Fruit fly (Drosophila melanogaster): ENCODE results near the gene Mst87F.

Gene Mst87F

DNA sequence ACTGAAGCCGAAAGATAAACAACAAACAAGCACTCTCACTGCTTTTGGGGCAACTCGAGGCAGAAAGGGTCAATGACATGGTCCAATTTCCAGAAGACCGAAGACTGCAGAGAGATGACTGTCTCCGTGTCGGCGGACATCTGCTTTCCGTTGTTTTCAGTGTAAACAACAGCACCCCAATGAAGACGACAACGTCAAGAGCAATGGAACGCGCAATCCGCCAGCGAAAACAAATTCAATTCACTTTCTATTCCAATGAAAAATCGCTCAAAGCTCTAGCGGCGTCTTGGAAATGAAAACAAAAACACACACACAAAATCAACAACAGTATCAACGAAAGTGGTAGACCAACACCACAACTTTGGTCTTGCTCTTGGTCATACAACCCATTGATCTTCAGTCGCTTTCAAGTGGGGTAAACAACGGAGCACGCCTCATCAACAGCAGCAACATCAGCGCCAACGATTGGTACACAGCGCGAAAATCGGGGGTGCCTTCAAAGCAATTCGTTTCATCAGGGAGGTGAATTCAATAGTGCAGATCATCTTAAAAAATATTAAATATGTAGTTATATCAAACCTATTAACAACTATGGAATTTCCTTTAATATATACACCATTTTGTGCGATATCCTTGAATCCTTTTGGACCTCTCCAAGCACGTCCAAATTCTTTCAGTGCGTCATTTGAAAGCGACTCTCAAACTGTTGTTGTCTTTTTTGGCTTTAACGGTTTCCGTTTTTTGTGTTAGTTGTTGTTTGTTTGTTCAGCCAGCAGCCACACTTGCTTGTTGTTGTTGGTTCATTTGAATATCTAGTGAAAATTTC, 10.1 kb downstream of the Mst87F start (continued):
- TF ChIP-seq tio (GFP tag; optimal IDR thresholded peaks at IDR 0.05) (peak; percentile 49), salm (tag; optimal IDR thresholded peaks at IDR 0.05) (peak; percentile 31), CG13894 (tag; optimal IDR thresholded peaks at IDR 0.05) (no peak), CG6683 (GFP tag; optimal IDR thresholded peaks at IDR 0.05) (no peak), dpn (GFP tag; optimal IDR thresholded peaks at IDR 0.05) (peak in 1 of 2 experiments; percentile 42), CG18262 (tag; optimal IDR thresholded peaks at IDR 0.05) (peak; percentile 86), CG1233 (GFP tag; optimal IDR thresholded peaks at IDR 0.05) (peak; percentile 4), D (optimal IDR thresholded peaks at IDR 0.05) (no peak), D (GFP tag; optimal IDR thresholded peaks at IDR 0.05) (peak; percentile 74), CG1602 (GFP tag; optimal IDR thresholded peaks at IDR 0.05) (peak; percentile 29), CG31388 (GFP tag; optimal IDR thresholded peaks at IDR 0.05) (no peak), CG6254 (GFP tag; optimal IDR thresholded peaks at IDR 0.05) (peak; percentile 42), Usf (GFP tag; optimal IDR thresholded peaks at IDR 0.05) (peak; percentile 7), NK7.1 (GFP tag; optimal IDR thresholded peaks at IDR 0.05) (no peak), Dbx (GFP tag; IDR thresholded peaks at IDR 0.05) (no peak), sc (optimal IDR thresholded peaks at IDR 0.05) (no peak), sc (GFP tag; optimal IDR thresholded peaks at IDR 0.05) (peak; percentile 78), Fer2 (tag; optimal IDR thresholded peaks at IDR 0.05) (no peak), fd3F (GFP tag; optimal IDR thresholded peaks at IDR 0.05) (no peak), CG2120 (GFP tag; optimal IDR thresholded peaks at IDR 0.05) (no peak), esg (GFP tag; conservative IDR thresholded peaks at IDR 0.05) (peak; percentile 39), bab2 (GFP tag; optimal IDR thresholded peaks at IDR 0.05) (no peak), CG4617 (GFP tag; optimal IDR thresholded peaks at IDR 0.05; ENCODE audit: borderline replicate concordance) (no peak), crc (GFP tag; optimal IDR thresholded peaks at IDR 0.05) (no peak), gsb-n (tag; optimal IDR thresholded peaks at IDR 0.05) (peak; percentile 60), MBD-R2 (GFP tag; IDR thresholded peaks at IDR 0.05) (no peak), CG17568 (GFP tag; optimal IDR thresholded peaks at IDR 0.05) (no peak), CG11456 (GFP tag; IDR thresholded peaks at IDR 0.05) (0 out of 3 replicates have a peak, but pooled peaks have one; percentile 16), klu (GFP tag; IDR thresholded peaks at IDR 0.05) (no peak), CG2889 (GFP tag; IDR thresholded peaks at IDR 0.05) (no peak), CG31224 (GFP tag; IDR thresholded peaks at IDR 0.05) (no peak), CG6765 (GFP tag; optimal IDR thresholded peaks at IDR 0.05) (no peak), CG18619 (GFP tag; optimal IDR thresholded peaks at IDR 0.05) (peak; percentile 42), dan (GFP tag; IDR thresholded peaks at IDR 0.05) (no peak), Rfx (GFP tag; IDR thresholded peaks at IDR 0.05) (no peak), Scr (GFP tag; IDR thresholded peaks at IDR 0.05; ENCODE audit: partially characterized antibody) (no peak), Chrac-16 (GFP tag; optimal IDR thresholded peaks at IDR 0.05) (peak; percentile 29), vnd (GFP tag; IDR thresholded peaks at IDR 0.05; ENCODE audit: partially characterized antibody) (no peak), Nf-YA (GFP tag; IDR thresholded peaks at IDR 0.05) (no peak), tx (GFP tag; optimal IDR thresholded peaks at IDR 0.05) (no peak), CG11723 (GFP tag; optimal IDR thresholded peaks at IDR 0.05) (peak; percentile 56), CG12104 (GFP tag; optimal IDR thresholded peaks at IDR 0.05) (no peak), grau (tag; optimal IDR thresholded peaks at IDR 0.05) (peak; percentile 72), sug (tag; optimal IDR thresholded peaks at IDR 0.05) (peak; percentile 18), CG15011 (GFP tag; optimal IDR thresholded peaks at IDR 0.05) (peak; percentile 14), croc (GFP tag; conservative IDR thresholded peaks at IDR 0.05) (peak; percentile 83), Blimp-1 (GFP tag; optimal IDR thresholded peaks at IDR 0.05) (peak; percentile 99), CG34376 (GFP tag; optimal IDR thresholded peaks at IDR 0.05) (no peak), dimm (GFP tag; IDR thresholded peaks at IDR 0.05) (no peak), Lpt (GFP tag; optimal IDR thresholded peaks at IDR 0.05) (no peak)
